Worm (Caenorhabditis elegans) whole organism, L1 larva: ENCODE data around the gene sma-1.

Experiments used
- ceh-82 ChIP-seq, 3 experiments: fragments of 150-350 bp in 1 of 3; sonication (generic microtip) in 2 of 3; optimal IDR thresholded peaks; 2 replicates each; lab custom pipeline; 2014 to 2017; ENCODE audit warnings: missing biosample characterization in 3 of 3, missing genetic modification characterization in 3 of 3
- ceh-90 ChIP-seq: sonication (generic microtip); optimal IDR thresholded peaks from 2 replicates; lab custom pipeline; 2016; ENCODE audit warnings: missing genetic modification characterization, missing compliant biosample characterization
- fkh-10 ChIP-seq: sonication (generic microtip); optimal IDR thresholded peaks from 2 replicates; lab custom pipeline; 2017; ENCODE audit warnings: missing biosample characterization, missing genetic modification reagents, missing genetic modification characterization
- fos-1 ChIP-seq: fragments of 150-350 bp; optimal IDR thresholded peaks from 2 replicates; lab custom pipeline; 2014; ENCODE audit warnings: missing biosample characterization, missing genetic modification characterization
- lin-13 ChIP-seq: fragments of 150-350 bp; optimal IDR thresholded peaks from 2 replicates; lab custom pipeline; 2014; ENCODE audit warnings: missing biosample characterization, missing genetic modification reagents, missing genetic modification characterization
- lin-15B ChIP-seq: fragments of 150-350 bp; sonication (generic microtip); optimal IDR thresholded peaks from 3 replicates; lab custom pipeline; 2014; ENCODE audit warnings: missing biosample characterization, missing genetic modification characterization
- lin-35 ChIP-seq, 2 experiments: fragments of 150-350 bp; optimal IDR thresholded peaks; 2 replicates each; lab custom pipeline; 2014; ENCODE audit warnings: missing biosample characterization in 2 of 2, missing genetic modification characterization in 2 of 2, missing genetic modification reagents in 2 of 2
- lsy-2 ChIP-seq, 2 experiments: fragments of 150-350 bp; optimal IDR thresholded peaks; 2 replicates each; lab custom pipeline; 2014; ENCODE audit warnings: missing biosample characterization in 2 of 2, missing genetic modification characterization in 2 of 2
- nhr-12 ChIP-seq: sonication (generic microtip); optimal IDR thresholded peaks from 2 replicates; lab custom pipeline; 2017; ENCODE audit warnings: missing biosample characterization, missing genetic modification characterization
- nhr-77 ChIP-seq: fragments of 150-350 bp; optimal IDR thresholded peaks from 2 replicates; lab custom pipeline; 2014; ENCODE audit warnings: missing biosample characterization, missing genetic modification characterization
- pqm-1 ChIP-seq: sonication (generic microtip); optimal IDR thresholded peaks from 3 replicates; lab custom pipeline; 2017; ENCODE audit warnings: missing biosample characterization, missing genetic modification characterization
- zag-1 ChIP-seq: fragments of 150-350 bp; optimal IDR thresholded peaks from 2 replicates; lab custom pipeline; 2014; ENCODE audit warnings: missing biosample characterization, missing genetic modification characterization

ce11 chrV:11859082-11859858 is 40.0 kb upstream of the sma-1 start:
- TF ChIP-seq zag-1 (tag; lab: Kevin White, UChicago), result no peak
- no peak for TF ChIP-seq lin-13 (GFP tag; lab: Kevin White, UChicago)
- no peak for TF ChIP-seq fkh-10 (GFP tag; lab: Kevin White, UChicago)
- peak in 1 of 2 experiments; percentile 38 for TF ChIP-seq lin-35 (GFP tag; optimal IDR thresholded peaks at IDR 0.05; lab: Kevin White, UChicago)
- TF ChIP-seq ceh-82 (tag; optimal IDR thresholded peaks at IDR 0.05; lab: Kevin White, UChicago), result no peak
- no peak for TF ChIP-seq fos-1
- no peak for TF ChIP-seq nhr-77
- TF ChIP-seq lin-15B (tag; lab: Kevin White, UChicago), result no peak
- TF ChIP-seq lsy-2 (tag; optimal IDR thresholded peaks at IDR 0.05; lab: Kevin White, UChicago), result peak in 1 of 2 experiments; percentile 67
- TF ChIP-seq pqm-1 (tag; lab: Kevin White, UChicago), result no peak
- TF ChIP-seq nhr-12 (tag; lab: Kevin White, UChicago), result no peak
- TF ChIP-seq ceh-90, result no peak
